Worm (Caenorhabditis elegans) whole organism, L1 larva: ENCODE data around the gene ZC487.1.

Experiments
- ceh-82 ChIP-seq, 3 experiments: fragments of 150-350 bp in 1 of 3; sonication (generic microtip) in 2 of 3; optimal IDR thresholded peaks; 2 replicates each; lab custom pipeline; 2014 to 2017; ENCODE audit warnings: missing biosample characterization in 3 of 3, missing genetic modification characterization in 3 of 3
- dpl-1 ChIP-seq, 3 experiments: fragments of 150-350 bp in 2 of 3; sonication (generic microtip) in 1 of 3; optimal IDR thresholded peaks; 2 replicates each; lab custom pipeline; 2014 to 2017; ENCODE audit warnings: missing biosample characterization in 3 of 3, missing genetic modification characterization in 3 of 3, missing genetic modification reagents in 3 of 3
- ets-5 ChIP-seq: fragments of 200-800 bp; sonication (Bioruptor generic); IDR thresholded peaks from 2 replicates; pipeline ENCODE4 v1.3.6; 2022; ENCODE audit warnings: missing genetic modification characterization, missing compliant biosample characterization
- lin-13 ChIP-seq: fragments of 150-350 bp; optimal IDR thresholded peaks from 2 replicates; lab custom pipeline; 2014; ENCODE audit warnings: missing biosample characterization, missing genetic modification reagents, missing genetic modification characterization
- nhr-19 ChIP-seq: fragments of 200-800 bp; sonication (Bioruptor generic); conservative IDR thresholded peaks from 2 replicates; pipeline ENCODE4 v1.3.6; 2022; ENCODE audit warnings: missing genetic modification characterization, missing compliant biosample characterization
- nhr-237 ChIP-seq: fragments of 150-350 bp; optimal IDR thresholded peaks from 2 replicates; lab custom pipeline; 2014; ENCODE audit warnings: missing biosample characterization, missing genetic modification characterization
- nhr-85 ChIP-seq: sonication (generic microtip); peaks from one replicate; lab custom pipeline; 2016; ENCODE audit warnings: missing genetic modification characterization, inconsistent platforms, missing compliant biosample characterization
- rnt-1 ChIP-seq: sonication (generic microtip); optimal IDR thresholded peaks from 2 replicates; lab custom pipeline; 2016; ENCODE audit warnings: mild to moderate bottlenecking, missing genetic modification characterization, moderate library complexity, missing compliant biosample characterization
- snu-23 ChIP-seq: sonication (generic microtip); optimal IDR thresholded peaks from 2 replicates; lab custom pipeline; 2016; ENCODE audit warnings: missing genetic modification characterization, missing compliant biosample characterization
- tbx-2 ChIP-seq: sonication (generic microtip); optimal IDR thresholded peaks from 2 replicates; lab custom pipeline; 2016; ENCODE audit warnings: missing genetic modification characterization, missing compliant biosample characterization
- unc-130 ChIP-seq: fragments of 150-350 bp; optimal IDR thresholded peaks from 2 replicates; lab custom pipeline; 2017; ENCODE audit warnings: missing biosample characterization, missing genetic modification characterization, inconsistent platforms
- ztf-11 ChIP-seq, 2 experiments: sonication (generic microtip); optimal IDR thresholded peaks; 2 replicates each; lab custom pipeline; 2016 to 2017; ENCODE audit warnings: missing genetic modification characterization in 2 of 2, missing biosample characterization in 1 of 2, missing compliant biosample characterization in 1 of 2
- ztf-4 ChIP-seq: fragments of 150-350 bp; optimal IDR thresholded peaks from 2 replicates; lab custom pipeline; 2014; ENCODE audit warnings: missing biosample characterization, missing genetic modification characterization

DNA sequence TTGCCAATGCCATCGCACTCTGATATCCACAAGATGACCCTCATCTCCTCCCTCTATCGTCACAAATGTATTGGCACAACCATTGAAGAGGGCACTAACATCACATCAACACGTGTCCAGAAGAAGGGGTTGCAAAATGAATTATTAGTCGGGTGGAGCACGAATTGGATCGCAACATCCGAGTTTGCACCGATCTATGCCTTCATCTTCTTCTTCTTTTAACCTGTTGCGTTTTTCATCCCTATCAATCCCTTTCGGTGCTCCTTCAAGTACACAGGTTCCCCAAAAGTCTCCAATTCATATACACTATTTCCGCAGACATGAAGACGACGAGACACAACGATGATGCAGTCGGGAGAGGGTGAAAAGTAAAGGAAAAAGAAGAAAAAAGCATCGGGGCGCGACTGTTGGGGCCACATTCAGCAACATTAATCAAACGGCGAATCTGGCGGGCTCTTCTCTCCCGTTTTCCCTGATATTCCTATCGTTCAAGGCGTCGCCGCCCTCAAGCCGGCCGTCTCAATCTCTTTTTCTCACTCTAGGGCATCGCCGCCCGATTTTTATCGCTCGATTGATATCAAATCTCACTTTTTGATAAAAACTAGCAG lies 24.3 kb downstream of the ZC487.1 start:
- TF ChIP-seq ceh-82 (tag; optimal IDR thresholded peaks at IDR 0.05; lab: Kevin White, UChicago) (no peak), nhr-237 (tag; lab: Kevin White, UChicago) (no peak), nhr-19 (peak; percentile 51), unc-130 (tag; lab: Kevin White, UChicago) (no peak), nhr-85 (tag; lab: Kevin White, UChicago) (no peak), ztf-11 (tag; optimal IDR thresholded peaks at IDR 0.05; lab: Kevin White, UChicago) (no peak), tbx-2 (tag; lab: Kevin White, UChicago) (no peak), dpl-1 (GFP tag; optimal IDR thresholded peaks at IDR 0.05; lab: Kevin White, UChicago) (no peak), snu-23 (GFP tag; lab: Kevin White, UChicago) (peak; percentile 6), lin-13 (no peak), ztf-4 (tag; lab: Kevin White, UChicago) (no peak), ets-5 (no peak), rnt-1 (tag; lab: Kevin White, UChicago) (peak; percentile 19)
